Fruit fly (Drosophila melanogaster) whole organism, adult: ENCODE data around the gene CG14151.

ENCODE experiments used
- cnc ChIP-seq, 2 experiments: fragments of >200 bp; optimal IDR thresholded peaks; 2 replicates each; lab custom pipeline; 2017
- tj ChIP-seq: fragments of 200-800 bp; sonication (Bioruptor generic); optimal IDR thresholded peaks from 3 replicates; lab custom pipeline; 2017; ENCODE audit warnings: missing biosample characterization, mild to moderate bottlenecking, missing genetic modification characterization, moderate library complexity
- toe ChIP-seq: fragments of 200-800 bp; sonication (Bioruptor generic); optimal IDR thresholded peaks from 2 replicates; lab custom pipeline; 2016; ENCODE audit warnings: missing biosample characterization, missing genetic modification characterization

dm6 chr3L:10629969-10630368 is 1.7 kb upstream of the CG14151 start, which contains the start of gene CG42536:
- TF ChIP-seq toe (GFP tag; lab: Kevin White, UChicago) (no peak), tj (no peak), cnc (optimal IDR thresholded peaks at IDR 0.05; lab: Kevin White, UChicago) (no peak)
